Fruit fly (Drosophila melanogaster) whole organism, embryonic: ENCODE data around the gene CG42671.

ENCODE experiments used
- Aef1 ChIP-seq: fragments of 200-800 bp; sonication (Bioruptor generic); IDR thresholded peaks from 3 replicates; pipeline ENCODE4 v1.3.6; 2022; ENCODE audit warnings: missing biosample characterization, missing genetic modification characterization
- B-H2 ChIP-seq: fragments of 200-800 bp; sonication (Bioruptor generic); optimal IDR thresholded peaks from 2 replicates; lab custom pipeline; 2018; ENCODE audit warnings: missing biosample characterization, mild to moderate bottlenecking, missing genetic modification characterization
- CG10565 ChIP-seq: fragments of 200-800 bp; sonication (Bioruptor generic); optimal IDR thresholded peaks from 3 replicates; lab custom pipeline; 2016; ENCODE audit warnings: missing biosample characterization, mild to moderate bottlenecking, missing genetic modification characterization
- CG12236 ChIP-seq: fragments of 200-800 bp; sonication (Bioruptor generic); optimal IDR thresholded peaks from 2 replicates; lab custom pipeline; 2016; ENCODE audit warnings: missing biosample characterization, missing genetic modification characterization
- CG13424 ChIP-seq: fragments of 200-800 bp; sonication (Bioruptor generic); optimal IDR thresholded peaks from 2 replicates; lab custom pipeline; 2019; ENCODE audit warnings: missing biosample characterization, mild to moderate bottlenecking, missing genetic modification characterization, moderate library complexity
- CG14014 ChIP-seq: fragments of 200-800 bp; sonication (Bioruptor generic); IDR thresholded peaks from 2 replicates; pipeline ENCODE4 v1.3.6; 2022; ENCODE audit warnings: missing biosample characterization, missing genetic modification characterization
- CG15696 ChIP-seq: fragments of 200-800 bp; sonication (Bioruptor generic); optimal IDR thresholded peaks from 2 replicates; lab custom pipeline; 2019; ENCODE audit warnings: missing biosample characterization, mild to moderate bottlenecking, missing genetic modification characterization, moderate library complexity
- CG1602 ChIP-seq: fragments of 200-800 bp; sonication (Bioruptor generic); optimal IDR thresholded peaks from 3 replicates; lab custom pipeline; 2016; ENCODE audit warnings: missing biosample characterization, missing genetic modification characterization
- CG1603 ChIP-seq: fragments of 200-800 bp; sonication (Bioruptor generic); optimal IDR thresholded peaks from 2 replicates; lab custom pipeline; 2019; ENCODE audit warnings: missing biosample characterization, mild to moderate bottlenecking, missing genetic modification characterization, moderate library complexity
- CG16813 ChIP-seq: fragments of 200-800 bp; sonication (Bioruptor generic); IDR thresholded peaks from 3 replicates; pipeline ENCODE4 v1.3.6; 2022; ENCODE audit warnings: missing biosample characterization, missing genetic modification characterization; ENCODE audit not compliant: partially characterized antibody
- CG31365 ChIP-seq: fragments of 200-800 bp; sonication (Bioruptor generic); optimal IDR thresholded peaks from 2 replicates; lab custom pipeline; 2018; ENCODE audit warnings: missing biosample characterization, mild to moderate bottlenecking, missing genetic modification characterization
- CG3838 ChIP-seq: fragments of 200-800 bp; sonication (Bioruptor generic); optimal IDR thresholded peaks from 3 replicates; lab custom pipeline; 2016; ENCODE audit warnings: missing biosample characterization, missing genetic modification characterization
- CG4730 ChIP-seq: fragments of 200-800 bp; sonication (Bioruptor generic); IDR thresholded peaks from 2 replicates; pipeline ENCODE4 v1.3.6; 2022; ENCODE audit warnings: missing biosample characterization, missing genetic modification characterization
- CG5245 ChIP-seq: fragments of 200-800 bp; sonication (Bioruptor generic); optimal IDR thresholded peaks from 3 replicates; lab custom pipeline; 2016; ENCODE audit warnings: missing biosample characterization, missing genetic modification characterization
- CG7357 ChIP-seq: fragments of 200-800 bp; sonication (Bioruptor generic); IDR thresholded peaks from 3 replicates; pipeline ENCODE4 v1.3.6; 2022; ENCODE audit warnings: missing biosample characterization, missing genetic modification characterization
- CG9817 ChIP-seq: fragments of 200-800 bp; sonication (Bioruptor generic); optimal IDR thresholded peaks from 2 replicates; lab custom pipeline; 2018; ENCODE audit warnings: missing biosample characterization, mild to moderate bottlenecking, missing genetic modification characterization, moderate library complexity
- CoRest ChIP-seq: fragments of 200-800 bp; sonication (Bioruptor generic); optimal IDR thresholded peaks from 3 replicates; lab custom pipeline; 2018; ENCODE audit warnings: missing biosample characterization, mild to moderate bottlenecking, missing genetic modification characterization, moderate library complexity
- E2f1 ChIP-seq: fragments of 200-800 bp; sonication (Bioruptor generic); IDR thresholded peaks from 2 replicates; pipeline ENCODE4 v1.3.6; 2022; ENCODE audit warnings: missing biosample characterization, missing genetic modification characterization
- Eip74EF ChIP-seq, 2 experiments: fragments of 200-800 bp in 1 of 2; fragments of >200 bp in 1 of 2; sonication (Bioruptor generic) in 1 of 2; optimal IDR thresholded peaks; 2 replicates each; lab custom pipeline; 2017 to 2019; ENCODE audit warnings: missing biosample characterization in 2 of 2, missing genetic modification characterization in 2 of 2, mild to moderate bottlenecking in 1 of 2, moderate library complexity in 1 of 2
- Gug ChIP-seq: fragments of 200-800 bp; sonication (Bioruptor generic); IDR thresholded peaks from 4 replicates; pipeline ENCODE4 v1.3.6; 2022; ENCODE audit warnings: missing biosample characterization, missing genetic modification characterization
- Lpt ChIP-seq: fragments of >200 bp; optimal IDR thresholded peaks from 2 replicates; lab custom pipeline; 2018; ENCODE audit warnings: missing biosample characterization, missing genetic modification characterization
- NC2β ChIP-seq: fragments of 200-800 bp; sonication (Bioruptor generic); optimal IDR thresholded peaks from 2 replicates; lab custom pipeline; 2016; ENCODE audit warnings: missing biosample characterization, missing genetic modification characterization
- Stat92E ChIP-seq, 3 experiments: fragments of >200 bp in 2 of 3; fragments of 200-800 bp in 1 of 3; sonication (Bioruptor generic) in 1 of 3; optimal IDR thresholded peaks; 2 replicates each; lab custom pipeline; 2017 to 2019; ENCODE audit warnings: missing biosample characterization in 3 of 3, missing genetic modification characterization in 3 of 3, mild to moderate bottlenecking in 1 of 3, moderate library complexity in 1 of 3
- Tbp ChIP-seq: fragments of >200 bp; optimal IDR thresholded peaks from 2 replicates; lab custom pipeline; 2018; ENCODE audit warnings: missing biosample characterization, missing genetic modification characterization
- btn ChIP-seq: fragments of 200-800 bp; sonication (Bioruptor generic); optimal IDR thresholded peaks from 2 replicates; lab custom pipeline; 2016; ENCODE audit warnings: missing biosample characterization, missing genetic modification characterization
- caup ChIP-seq: fragments of 200-800 bp; sonication (Bioruptor generic); optimal IDR thresholded peaks from 3 replicates; lab custom pipeline; 2017; ENCODE audit warnings: missing biosample characterization, mild to moderate bottlenecking, missing genetic modification characterization, moderate library complexity; ENCODE audit not compliant: severe bottlenecking
- chn ChIP-seq: fragments of 200-800 bp; sonication (Bioruptor generic); optimal IDR thresholded peaks from 2 replicates; lab custom pipeline; 2016; ENCODE audit warnings: missing biosample characterization, missing genetic modification characterization
- eve ChIP-seq, 2 experiments: fragments of >200 bp; optimal IDR thresholded peaks; 2 replicates each; lab custom pipeline; 2017; ENCODE audit warnings: missing biosample characterization in 2 of 2, missing genetic modification characterization in 2 of 2
- exex ChIP-seq: fragments of 200-800 bp; sonication (Bioruptor generic); optimal IDR thresholded peaks from 4 replicates; lab custom pipeline; 2018; ENCODE audit warnings: missing biosample characterization, mild to moderate bottlenecking, missing genetic modification characterization, moderate library complexity
- ftz-f1 ChIP-seq: fragments of 200-800 bp; sonication (Bioruptor generic); optimal IDR thresholded peaks from 2 replicates; lab custom pipeline; 2016; ENCODE audit warnings: missing biosample characterization, missing genetic modification characterization
- gfzf ChIP-seq: fragments of 200-800 bp; sonication (Bioruptor generic); optimal IDR thresholded peaks from 2 replicates; lab custom pipeline; 2016; ENCODE audit warnings: missing biosample characterization, mild to moderate bottlenecking, missing genetic modification characterization, moderate library complexity
- gsb-n ChIP-seq: fragments of 200-800 bp; sonication (Bioruptor generic); optimal IDR thresholded peaks from 3 replicates; lab custom pipeline; 2018; ENCODE audit warnings: missing biosample characterization, mild to moderate bottlenecking, missing genetic modification characterization
- h ChIP-seq: fragments of >200 bp; optimal IDR thresholded peaks from 2 replicates; lab custom pipeline; 2017
- kay ChIP-seq: fragments of 200-800 bp; sonication (Bioruptor generic); optimal IDR thresholded peaks from 2 replicates; lab custom pipeline; 2016; ENCODE audit warnings: missing biosample characterization, missing genetic modification characterization
- ken ChIP-seq: fragments of 200-800 bp; sonication (Bioruptor generic); IDR thresholded peaks from 3 replicates; pipeline ENCODE4 v1.3.6; 2022; ENCODE audit warnings: missing biosample characterization, missing genetic modification characterization
- luna ChIP-seq: fragments of 200-800 bp; sonication (Bioruptor generic); optimal IDR thresholded peaks from 2 replicates; lab custom pipeline; 2016; ENCODE audit warnings: missing biosample characterization, missing genetic modification characterization
- phol ChIP-seq: fragments of 200-800 bp; sonication (Bioruptor generic); optimal IDR thresholded peaks from 3 replicates; lab custom pipeline; 2018; ENCODE audit warnings: missing biosample characterization, mild to moderate bottlenecking, missing genetic modification characterization, moderate library complexity
- ro ChIP-seq: fragments of 200-800 bp; sonication (Bioruptor generic); IDR thresholded peaks from 2 replicates; pipeline ENCODE4 v1.3.6; 2022; ENCODE audit warnings: missing biosample characterization, missing genetic modification characterization
- run ChIP-seq: fragments of 200-800 bp; sonication (Bioruptor generic); optimal IDR thresholded peaks from 3 replicates; lab custom pipeline; 2018; ENCODE audit warnings: missing biosample characterization, mild to moderate bottlenecking, missing genetic modification characterization
- salm ChIP-seq: fragments of 200-800 bp; sonication (Bioruptor generic); optimal IDR thresholded peaks from 2 replicates; lab custom pipeline; 2018; ENCODE audit warnings: missing biosample characterization, mild to moderate bottlenecking, missing genetic modification characterization
- scrt ChIP-seq: fragments of 200-800 bp; sonication (Bioruptor generic); optimal IDR thresholded peaks from 2 replicates; lab custom pipeline; 2018; ENCODE audit warnings: missing biosample characterization, mild to moderate bottlenecking, missing genetic modification characterization, moderate library complexity
- sens-2 ChIP-seq: fragments of 200-800 bp; sonication (Bioruptor generic); IDR thresholded peaks from 2 replicates; pipeline ENCODE4 v1.3.6; 2022; ENCODE audit warnings: missing biosample characterization, missing genetic modification characterization
- sna ChIP-seq: fragments of 200-800 bp; sonication (Bioruptor generic); IDR thresholded peaks from 2 replicates; pipeline ENCODE4 v1.3.6; 2022; ENCODE audit warnings: missing biosample characterization, missing genetic modification characterization; ENCODE audit not compliant: partially characterized antibody
- ssp ChIP-seq: fragments of 200-800 bp; sonication (Bioruptor generic); IDR thresholded peaks from 2 replicates; pipeline ENCODE4 v1.3.6; 2022; ENCODE audit warnings: missing biosample characterization, missing genetic modification characterization
- stc ChIP-seq: fragments of 200-800 bp; sonication (Bioruptor generic); IDR thresholded peaks from 2 replicates; pipeline ENCODE4 v1.3.6; 2022; ENCODE audit warnings: missing biosample characterization, missing genetic modification characterization
- tap ChIP-seq: fragments of 200-800 bp; optimal IDR thresholded peaks from 3 replicates; lab custom pipeline; 2019; ENCODE audit warnings: missing biosample characterization, mild to moderate bottlenecking, missing genetic modification characterization, moderate library complexity
- tgo ChIP-seq: fragments of 200-800 bp; sonication (Bioruptor generic); IDR thresholded peaks from 3 replicates; pipeline ENCODE4 v1.3.6; 2022; ENCODE audit warnings: missing biosample characterization, missing genetic modification characterization
- tna ChIP-seq: fragments of 200-800 bp; sonication (Bioruptor generic); IDR thresholded peaks from 2 replicates; pipeline ENCODE4 v1.3.6; 2022; ENCODE audit warnings: missing biosample characterization, missing genetic modification characterization; ENCODE audit not compliant: partially characterized antibody
- ttk ChIP-seq: fragments of 200-800 bp; sonication (Bioruptor generic); IDR thresholded peaks from 2 replicates; pipeline ENCODE4 v2.1.2; 2022; ENCODE audit warnings: missing biosample characterization, missing genetic modification characterization
- tx ChIP-seq: fragments of 200-800 bp; sonication (Bioruptor generic); optimal IDR thresholded peaks from 2 replicates; lab custom pipeline; 2016; ENCODE audit warnings: missing biosample characterization, missing genetic modification characterization

The CG42671 gene

DNA sequence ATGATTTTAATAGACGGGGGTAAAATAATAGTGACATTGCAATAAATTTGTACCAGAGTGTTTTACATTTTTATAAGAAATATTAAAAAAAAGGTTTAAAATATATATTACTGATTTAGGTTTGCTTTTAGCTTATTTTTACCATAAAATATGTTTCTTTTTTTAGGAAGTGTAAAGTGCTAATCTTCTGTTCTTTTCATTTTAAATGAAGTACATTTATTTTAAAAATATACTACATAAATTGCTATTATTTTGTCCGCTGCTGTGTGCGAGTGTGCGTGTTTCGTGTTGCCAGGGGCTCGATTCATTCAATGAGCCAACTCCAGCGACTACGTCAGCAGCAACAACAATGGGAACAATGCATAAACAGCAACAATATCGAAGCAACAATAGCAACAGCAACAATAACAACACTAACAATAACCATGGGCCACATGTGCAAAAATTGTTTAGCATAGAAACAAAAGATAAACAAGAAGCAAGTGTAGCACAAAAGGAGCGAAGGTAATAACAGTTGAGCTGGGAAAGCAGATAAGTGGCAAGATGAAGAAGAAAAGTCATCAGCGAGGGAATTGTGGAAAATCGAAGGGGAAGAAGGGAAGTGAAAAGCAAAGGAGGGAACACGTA is 47.3 kb downstream of the CG42671 start (continued):
- TF ChIP-seq Aef1 (GFP tag; lab: Robert Waterston, UW) (peak; percentile 46; the same call in 1 of the 3 replicates), Eip74EF (GFP tag; optimal IDR thresholded peaks at IDR 0.05; lab: Kevin White, UChicago) (peak in 1 of 2 experiments; percentile 95), CG31365 (tag; lab: Kevin White, UChicago) (no peak), CG4730 (GFP tag; lab: Robert Waterston, UW) (peak; percentile 83), Tbp (GFP tag; lab: Kevin White, UChicago) (no peak), tgo (GFP tag; lab: Robert Waterston, UW) (peak; percentile 88), CG13424 (tag; lab: Kevin White, UChicago) (peak; percentile 95), CG1602 (GFP tag; lab: Kevin White, UChicago) (peak; percentile 71), sna (GFP tag; lab: Robert Waterston, UW) (no peak), CG14014 (peak; percentile 66; the same call in 1 of the 2 replicates), ssp (GFP tag; lab: Robert Waterston, UW) (peak; percentile 73), Lpt (GFP tag; lab: Kevin White, UChicago) (no peak), kay (GFP tag; lab: Kevin White, UChicago) (peak; percentile 49), h (lab: Kevin White, UChicago) (no peak), CoRest (tag; lab: Kevin White, UChicago) (peak; percentile 95), run (tag; lab: Kevin White, UChicago) (peak; percentile 82), ttk (peak; percentile 93), salm (tag; lab: Kevin White, UChicago) (peak; percentile 84), CG3838 (GFP tag; lab: Kevin White, UChicago) (no peak), chn (GFP tag; lab: Kevin White, UChicago) (no peak), NC2β (GFP tag; lab: Kevin White, UChicago) (no peak), tx (no peak), luna (no peak), btn (GFP tag; lab: Kevin White, UChicago) (no peak), phol (tag; lab: Kevin White, UChicago) (peak; percentile 92), eve (GFP tag; optimal IDR thresholded peaks at IDR 0.05; lab: Kevin White, UChicago) (peak in 1 of 2 experiments; percentile 74), caup (GFP tag; lab: Kevin White, UChicago) (peak; percentile 68), stc (GFP tag; lab: Robert Waterston, UW) (peak; percentile 94), ftz-f1 (no peak), Gug (GFP tag; lab: Robert Waterston, UW) (0 out of 4 replicates have a peak, but pooled peaks have one; percentile 6), ken (GFP tag; lab: Robert Waterston, UW) (peak; percentile 61; the same call in 1 of the 3 replicates), ro (GFP tag; lab: Robert Waterston, UW) (peak; percentile 60; the same call in 1 of the 2 replicates), CG9817 (peak; percentile 79), scrt (peak; percentile 48), gsb-n (peak; percentile 88), CG1603 (peak; percentile 5), CG12236 (GFP tag; lab: Kevin White, UChicago) (no peak), Stat92E (GFP tag; optimal IDR thresholded peaks at IDR 0.05; lab: Kevin White, UChicago) (peak in 1 of 3 experiments; percentile 80), CG7357 (peak; percentile 67), CG15696 (peak; percentile 91), tna (no peak), CG16813 (no peak), CG10565 (GFP tag; lab: Kevin White, UChicago) (no peak), gfzf (GFP tag; lab: Kevin White, UChicago) (no peak), B-H2 (GFP tag; lab: Kevin White, UChicago) (peak; percentile 1), CG5245 (GFP tag; lab: Kevin White, UChicago) (peak; percentile 19), tap (tag; lab: Kevin White, UChicago) (peak; percentile 93), sens-2 (GFP tag; lab: Robert Waterston, UW) (peak; percentile 62; the same call in 1 of the 2 replicates), exex (no peak), E2f1 (peak; percentile 88)
